Worm (Caenorhabditis elegans) whole organism, L4 larva: Measurements from ENCODE around the gene bcat-1.

ENCODE experiments used
- D1046.2 ChIP-seq: fragments of 200-800 bp; sonication (Bioruptor generic); IDR thresholded peaks from 2 replicates; pipeline ENCODE4 v1.3.6; 2022; ENCODE audit warnings: missing genetic modification characterization, missing compliant biosample characterization
- T20F7.1 ChIP-seq: fragments of 200-800 bp; sonication (Bioruptor generic); optimal IDR thresholded peaks from 2 replicates; lab custom pipeline; 2018; ENCODE audit warnings: mild to moderate bottlenecking, missing genetic modification characterization, missing compliant biosample characterization
- Y75B8A.6 ChIP-seq: fragments of 200-800 bp; sonication (Bioruptor generic); IDR thresholded peaks from 2 replicates; pipeline ENCODE4 v1.3.6; 2022; ENCODE audit warnings: missing genetic modification reagents, missing genetic modification characterization, missing compliant biosample characterization
- aha-1 ChIP-seq: fragments of 150-350 bp; peaks from one replicate; lab custom pipeline; 2014; ENCODE audit warnings: missing biosample characterization, missing genetic modification characterization
- ceh-44 ChIP-seq: fragments of 200-800 bp; sonication (Bioruptor generic); IDR thresholded peaks from 2 replicates; pipeline ENCODE4 v1.3.6; 2022; ENCODE audit warnings: missing genetic modification reagents, missing genetic modification characterization, missing compliant biosample characterization
- ceh-62 ChIP-seq: sonication (generic microtip); optimal IDR thresholded peaks from 2 replicates; lab custom pipeline; 2017; ENCODE audit warnings: missing biosample characterization, missing genetic modification characterization
- cey-2 ChIP-seq: sonication (generic microtip); optimal IDR thresholded peaks from 3 replicates; lab custom pipeline; 2017; ENCODE audit warnings: missing genetic modification characterization, mild to moderate bottlenecking, missing compliant biosample characterization, antibody characterized with exemption, borderline replicate concordance; ENCODE audit not compliant: insufficient read depth
- daf-16 ChIP-seq, 3 experiments: sonication (generic microtip); optimal IDR thresholded peaks; 2 replicates each; lab custom pipeline; 2016 to 2017; ENCODE audit warnings: missing genetic modification characterization in 3 of 3, missing genetic modification reagents in 3 of 3, mild to moderate bottlenecking in 2 of 3, missing compliant biosample characterization in 2 of 3, missing biosample characterization in 1 of 3, moderate library complexity in 1 of 3
- dmd-9 ChIP-seq: fragments of 200-800 bp; sonication (Bioruptor generic); IDR thresholded peaks from 2 replicates; pipeline ENCODE4 v1.3.6; 2022; ENCODE audit warnings: missing genetic modification reagents, missing genetic modification characterization, missing compliant biosample characterization
- hlh-30 ChIP-seq: sonication (generic microtip); optimal IDR thresholded peaks from 2 replicates; lab custom pipeline; 2017; ENCODE audit warnings: antibody characterized with exemption, mild to moderate bottlenecking, missing genetic modification characterization, missing compliant biosample characterization; ENCODE audit not compliant: insufficient read depth
- jun-1 ChIP-seq: fragments of 150-350 bp; optimal IDR thresholded peaks from 2 replicates; lab custom pipeline; 2014; ENCODE audit warnings: missing biosample characterization, missing genetic modification reagents, missing genetic modification characterization
- lim-7 ChIP-seq: fragments of 200-800 bp; sonication (Bioruptor generic); IDR thresholded peaks from 2 replicates; pipeline ENCODE4 v1.3.6; 2022; ENCODE audit warnings: missing genetic modification characterization, missing compliant biosample characterization
- lin-15B ChIP-seq: fragments of 150-350 bp; sonication (generic microtip); optimal IDR thresholded peaks from 3 replicates; lab custom pipeline; 2014; ENCODE audit warnings: missing biosample characterization, missing genetic modification characterization
- lin-38 ChIP-seq: fragments of 200-800 bp; sonication (Bioruptor generic); IDR thresholded peaks from 2 replicates; pipeline ENCODE4 v1.3.6; 2022; ENCODE audit warnings: missing genetic modification reagents, missing genetic modification characterization, missing compliant biosample characterization
- mdl-1 ChIP-seq, 2 experiments: fragments of 150-350 bp in 1 of 2; sonication (generic microtip) in 1 of 2; optimal IDR thresholded peaks; 2 replicates each; lab custom pipeline; 2014 to 2017; ENCODE audit warnings: missing biosample characterization in 2 of 2, missing genetic modification characterization in 2 of 2
- mxl-3 ChIP-seq: fragments of 200-800 bp; sonication (Bioruptor generic); optimal IDR thresholded peaks from 2 replicates; lab custom pipeline; 2018; ENCODE audit warnings: mild to moderate bottlenecking, missing genetic modification characterization, missing compliant biosample characterization
- nhr-11 ChIP-seq: fragments of 150-350 bp; optimal IDR thresholded peaks from 2 replicates; lab custom pipeline; 2014; ENCODE audit warnings: missing biosample characterization, missing genetic modification characterization
- nhr-237 ChIP-seq: sonication (generic microtip); optimal IDR thresholded peaks from 2 replicates; lab custom pipeline; 2017; ENCODE audit warnings: missing biosample characterization, missing genetic modification characterization
- nhr-28 ChIP-seq: fragments of 150-350 bp; optimal IDR thresholded peaks from 2 replicates; lab custom pipeline; 2014; ENCODE audit warnings: missing biosample characterization, missing genetic modification characterization
- nhr-41 ChIP-seq: fragments of 200-800 bp; sonication (Bioruptor generic); IDR thresholded peaks from 2 replicates; pipeline ENCODE4 v1.3.6; 2022; ENCODE audit warnings: missing genetic modification reagents, missing genetic modification characterization, missing compliant biosample characterization
- nhr-42 ChIP-seq: fragments of 200-800 bp; sonication (Bioruptor generic); IDR thresholded peaks from 2 replicates; pipeline ENCODE4 v1.3.6; 2022; ENCODE audit warnings: missing genetic modification characterization, missing compliant biosample characterization
- php-3 ChIP-seq: fragments of 200-800 bp; sonication (Bioruptor generic); IDR thresholded peaks from 2 replicates; pipeline ENCODE4 v1.3.6; 2022; ENCODE audit warnings: missing genetic modification reagents, missing genetic modification characterization, missing compliant biosample characterization
- pqm-1 ChIP-seq: sonication (generic microtip); optimal IDR thresholded peaks from 2 replicates; lab custom pipeline; 2017; ENCODE audit warnings: missing biosample characterization, missing genetic modification characterization
- saeg-2 ChIP-seq: fragments of 200-800 bp; sonication (Bioruptor generic); IDR thresholded peaks from 2 replicates; pipeline ENCODE4 v1.3.6; 2022; ENCODE audit warnings: missing genetic modification reagents, missing genetic modification characterization, missing compliant biosample characterization
- set-16 ChIP-seq: fragments of 200-800 bp; sonication (Bioruptor generic); IDR thresholded peaks from 2 replicates; pipeline ENCODE4 v1.3.6; 2022; ENCODE audit warnings: missing genetic modification reagents, missing genetic modification characterization, missing compliant biosample characterization
- spr-1 ChIP-seq: sonication (generic microtip); optimal IDR thresholded peaks from 2 replicates; lab custom pipeline; 2016; ENCODE audit warnings: mild to moderate bottlenecking, missing genetic modification characterization, missing compliant biosample characterization
- unc-62 ChIP-seq, 3 experiments: fragments of 150-350 bp in 1 of 3; sonication (generic microtip); optimal IDR thresholded peaks in 2 of 3; peaks in 1 of 3; 1 replicate in 1 of 3; 2 replicates in 2 of 3; lab custom pipeline; 2014 to 2017; ENCODE audit warnings: missing biosample characterization in 3 of 3, missing genetic modification characterization in 3 of 3, missing genetic modification reagents in 3 of 3, missing genotype in 1 of 3
- zag-1 ChIP-seq: fragments of 150-350 bp; optimal IDR thresholded peaks from 2 replicates; lab custom pipeline; 2014; ENCODE audit warnings: missing biosample characterization, missing genetic modification characterization
- zip-11 ChIP-seq: fragments of 200-800 bp; sonication (Bioruptor generic); IDR thresholded peaks from 2 replicates; pipeline ENCODE4 v1.3.6; 2022; ENCODE audit warnings: missing genetic modification characterization, missing compliant biosample characterization
- zip-2 ChIP-seq: fragments of 150-350 bp; optimal IDR thresholded peaks from 2 replicates; lab custom pipeline; 2014; ENCODE audit warnings: missing biosample characterization, missing genetic modification characterization
- ztf-11 ChIP-seq: fragments of 150-350 bp; optimal IDR thresholded peaks from 2 replicates; lab custom pipeline; 2014; ENCODE audit warnings: missing biosample characterization, missing genetic modification characterization
- ztf-7 ChIP-seq: fragments of 150-350 bp; optimal IDR thresholded peaks from 2 replicates; lab custom pipeline; 2014; ENCODE audit warnings: missing biosample characterization, missing genetic modification characterization

The bcat-1 gene

ce11 chrX:12915058-12915457, 37.8 kb downstream of the bcat-1 start:
- TF ChIP-seq mxl-3 (GFP tag; lab: Kevin White, UChicago) (peak; percentile 4), set-16 (GFP tag; lab: Robert Waterston, UW) (no peak), zag-1 (tag; lab: Kevin White, UChicago) (no peak), mdl-1 (tag; optimal IDR thresholded peaks at IDR 0.05; lab: Kevin White, UChicago) (peak in 1 of 2 experiments; percentile 52), zip-2 (tag; lab: Kevin White, UChicago) (no peak), daf-16 (GFP tag; optimal IDR thresholded peaks at IDR 0.05; lab: Kevin White, UChicago) (no peak), daf-16 (tag; optimal IDR thresholded peaks at IDR 0.05; lab: Kevin White, UChicago) (peak; percentile 9), php-3 (GFP tag; lab: Robert Waterston, UW) (no peak), D1046.2 (GFP tag; lab: Robert Waterston, UW) (no peak), hlh-30 (tag; lab: Kevin White, UChicago) (peak; percentile 64), lin-15B (tag; lab: Kevin White, UChicago) (no peak), nhr-11 (tag; lab: Kevin White, UChicago) (no peak), ztf-7 (tag; lab: Kevin White, UChicago) (no peak), ztf-11 (tag; lab: Kevin White, UChicago) (no peak), aha-1 (tag; lab: Kevin White, UChicago) (peak; percentile 32), lim-7 (GFP tag; lab: Robert Waterston, UW) (no peak), zip-11 (GFP tag; lab: Robert Waterston, UW) (no peak), Y75B8A.6 (no peak), lin-38 (GFP tag; lab: Robert Waterston, UW) (no peak)

ce11 chrX:12915693-12916092, 38.4 kb downstream of the bcat-1 start:
- TF ChIP-seq jun-1 (tag; lab: Kevin White, UChicago), result no peak
- TF ChIP-seq cey-2 (tag; lab: Kevin White, UChicago), result no peak
- no peak for TF ChIP-seq spr-1 (tag; lab: Kevin White, UChicago)
- no peak for TF ChIP-seq dmd-9 (GFP tag; lab: Robert Waterston, UW)
- TF ChIP-seq ceh-44, result no peak
- no peak for TF ChIP-seq D1046.2 (GFP tag; lab: Robert Waterston, UW)
- TF ChIP-seq nhr-42 (GFP tag; lab: Robert Waterston, UW), result no peak
- no peak for TF ChIP-seq T20F7.1 (GFP tag; lab: Kevin White, UChicago)
- no peak for TF ChIP-seq ceh-62 (tag; lab: Kevin White, UChicago)
- TF ChIP-seq zip-2 (tag; lab: Kevin White, UChicago), result no peak

- TF ChIP-seq daf-16 (GFP tag; optimal IDR thresholded peaks at IDR 0.05; lab: Kevin White, UChicago), result peak in 1 of 2 experiments; percentile 50
- no peak for TF ChIP-seq daf-16 (tag; optimal IDR thresholded peaks at IDR 0.05; lab: Kevin White, UChicago)
- TF ChIP-seq unc-62 (GFP tag; optimal IDR thresholded peaks at IDR 0.05 in 1 of 2; lab: Kevin White, UChicago), result peak in 1 of 2 experiments; percentile 41
- TF ChIP-seq unc-62 (tag; optimal IDR thresholded peaks at IDR 0.05; lab: Kevin White, UChicago), result no peak
- TF ChIP-seq ztf-7 (tag; lab: Kevin White, UChicago), result no peak
- peak; percentile 8 for TF ChIP-seq nhr-11 (tag; lab: Kevin White, UChicago)
Observed at ce11 chrX:12916418-12916817, 39.1 kb downstream of the bcat-1 start.

- TF ChIP-seq nhr-41 (GFP tag; lab: Robert Waterston, UW) (no peak), aha-1 (tag; lab: Kevin White, UChicago) (peak; percentile 95)
Observed at ce11 chrX:12918454-12918853, 41.2 kb downstream of the bcat-1 start.

ce11 chrX:12926998-12927397, 49.7 kb downstream of the bcat-1 start:
- TF ChIP-seq saeg-2 (GFP tag; lab: Robert Waterston, UW), result no peak
- TF ChIP-seq aha-1 (tag; lab: Kevin White, UChicago), result peak; percentile 53

ce11 chrX:12928753-12929152, 51.5 kb downstream of the bcat-1 start:
- peak; percentile 44 for TF ChIP-seq pqm-1 (tag; lab: Kevin White, UChicago)
- peak; percentile 36 for TF ChIP-seq nhr-28 (tag; lab: Kevin White, UChicago)
- TF ChIP-seq nhr-237 (tag; lab: Kevin White, UChicago), result no peak
